Fruit fly (Drosophila melanogaster) whole organism, embryonic: ENCODE data around the gene CG15764.

Experiments used
- Atf3 ChIP-seq: fragments of 200-800 bp; sonication (Bioruptor generic); optimal IDR thresholded peaks from 3 replicates; lab custom pipeline; 2016; ENCODE audit warnings: missing biosample characterization, missing genetic modification characterization
- BEAF-32 ChIP-seq: fragments of 200-800 bp; sonication (Bioruptor generic); optimal IDR thresholded peaks from 3 replicates; lab custom pipeline; 2017; ENCODE audit warnings: missing biosample characterization, missing genetic modification characterization, mild to moderate bottlenecking, moderate library complexity, missing genetic modification reagents
- CG4707 ChIP-seq: fragments of 200-800 bp; sonication (Bioruptor generic); optimal IDR thresholded peaks from 2 replicates; lab custom pipeline; 2018; ENCODE audit warnings: missing biosample characterization, mild to moderate bottlenecking, missing genetic modification characterization, moderate library complexity
- CG7745 ChIP-seq: fragments of 200-800 bp; sonication (Bioruptor generic); optimal IDR thresholded peaks from 2 replicates; lab custom pipeline; 2018; ENCODE audit warnings: missing biosample characterization, mild to moderate bottlenecking, missing genetic modification characterization, moderate library complexity
- CG9609 ChIP-seq: fragments of 200-800 bp; sonication (Bioruptor generic); optimal IDR thresholded peaks from 3 replicates; lab custom pipeline; 2016; ENCODE audit warnings: missing biosample characterization, missing genetic modification characterization
- Doc3 ChIP-seq: fragments of 200-800 bp; sonication (Bioruptor generic); IDR thresholded peaks from 3 replicates; pipeline ENCODE4 v1.3.6; 2022; ENCODE audit warnings: missing biosample characterization, missing genetic modification characterization; ENCODE audit not compliant: partially characterized antibody
- HmgZ ChIP-seq: fragments of 200-800 bp; sonication (Bioruptor generic); optimal IDR thresholded peaks from 2 replicates; lab custom pipeline; 2018; ENCODE audit warnings: missing biosample characterization, mild to moderate bottlenecking, missing genetic modification characterization
- Kr ChIP-seq: fragments of 200-800 bp; sonication (Bioruptor generic); optimal IDR thresholded peaks from 2 replicates; lab custom pipeline; 2017; ENCODE audit warnings: missing biosample characterization, mild to moderate bottlenecking, missing genetic modification characterization
- MTF-1 ChIP-seq: fragments of 200-800 bp; sonication (Bioruptor generic); optimal IDR thresholded peaks from 2 replicates; lab custom pipeline; 2018; ENCODE audit warnings: missing biosample characterization, mild to moderate bottlenecking, missing genetic modification characterization, borderline replicate concordance
- Vsx1 ChIP-seq: fragments of 200-800 bp; sonication (Bioruptor generic); optimal IDR thresholded peaks from 2 replicates; lab custom pipeline; 2017; ENCODE audit warnings: missing biosample characterization, mild to moderate bottlenecking, missing genetic modification characterization, missing genetic modification reagents
- dmrt99B ChIP-seq: fragments of 200-800 bp; sonication (Bioruptor generic); optimal IDR thresholded peaks from 2 replicates; lab custom pipeline; 2018; ENCODE audit warnings: missing biosample characterization, mild to moderate bottlenecking, missing genetic modification characterization, moderate library complexity
- exex ChIP-seq: fragments of 200-800 bp; sonication (Bioruptor generic); optimal IDR thresholded peaks from 4 replicates; lab custom pipeline; 2018; ENCODE audit warnings: missing biosample characterization, mild to moderate bottlenecking, missing genetic modification characterization, moderate library complexity
- fru ChIP-seq: fragments of >200 bp; optimal IDR thresholded peaks from 2 replicates; lab custom pipeline; 2017
- ttk ChIP-seq: fragments of 200-800 bp; sonication (Bioruptor generic); IDR thresholded peaks from 2 replicates; pipeline ENCODE4 v2.1.2; 2022; ENCODE audit warnings: missing biosample characterization, missing genetic modification characterization

- TF ChIP-seq MTF-1 (GFP tag; lab: Kevin White, UChicago) = no peak
- TF ChIP-seq CG7745 = no peak
- no peak for TF ChIP-seq fru (lab: Kevin White, UChicago)
- no peak for TF ChIP-seq CG4707
- TF ChIP-seq CG9609 (GFP tag; lab: Kevin White, UChicago) = no peak
- no peak for TF ChIP-seq HmgZ (tag; lab: Kevin White, UChicago)
- no peak for TF ChIP-seq dmrt99B
- TF ChIP-seq Vsx1 (GFP tag; lab: Kevin White, UChicago) = no peak
- no peak for TF ChIP-seq BEAF-32 (GFP tag; lab: Kevin White, UChicago)
- TF ChIP-seq Doc3 (GFP tag; lab: Robert Waterston, UW) = no peak
- no peak for TF ChIP-seq Kr (GFP tag; lab: Kevin White, UChicago)
- no peak for TF ChIP-seq ttk (GFP tag; lab: Robert Waterston, UW)
- TF ChIP-seq Atf3 (GFP tag; lab: Kevin White, UChicago) = no peak
- TF ChIP-seq exex (tag; lab: Kevin White, UChicago) = no peak
Observed at dm6 chrX:5914992-5915751, 46.3 kb downstream of the CG15764 start.
